Fruit fly (Drosophila melanogaster): Measurements from ENCODE around the gene Ssb-c31a.

Gene Ssb-c31a

dm6 chr2L:8162307-8163024 is 48.7 kb upstream of the Ssb-c31a start, which contains the start of gene Acbp1 (continued):
- peak; percentile 97 for TF ChIP-seq CG12769 (tag; optimal IDR thresholded peaks at IDR 0.05)
- TF ChIP-seq Dip2 (GFP tag; IDR thresholded peaks at IDR 0.05) = no peak
- peak; percentile 93 for TF ChIP-seq Hr3 (GFP tag; optimal IDR thresholded peaks at IDR 0.05)
- peak; percentile 80 for TF ChIP-seq CG17612 (GFP tag; IDR thresholded peaks at IDR 0.05)
- peak; percentile 70 for TF ChIP-seq CG5245 (GFP tag; optimal IDR thresholded peaks at IDR 0.05)
- TF ChIP-seq C15 (GFP tag; IDR thresholded peaks at IDR 0.05) = peak; percentile 90
- TF ChIP-seq CG8944 (GFP tag; optimal IDR thresholded peaks at IDR 0.05) = peak; percentile 95
- TF ChIP-seq CG11723 (GFP tag; optimal IDR thresholded peaks at IDR 0.05) = peak; percentile 96
- TF ChIP-seq mirr (GFP tag; optimal IDR thresholded peaks at IDR 0.05) = peak; percentile 97
- peak; percentile 98 for TF ChIP-seq grau (tag; optimal IDR thresholded peaks at IDR 0.05)
- TF ChIP-seq Dfd (GFP tag; optimal IDR thresholded peaks at IDR 0.05) = no peak
- peak; percentile 58 for TF ChIP-seq sima (GFP tag; optimal IDR thresholded peaks at IDR 0.05)
- TF ChIP-seq dan (GFP tag; IDR thresholded peaks at IDR 0.05) = no peak
- TF ChIP-seq Hmr (GFP tag; optimal IDR thresholded peaks at IDR 0.05) = peak; percentile 98
- TF ChIP-seq abd-A (tag; optimal IDR thresholded peaks at IDR 0.05) = peak; percentile 93
- peak; percentile 64 for TF ChIP-seq CG4360 (GFP tag; IDR thresholded peaks at IDR 0.05)
- TF ChIP-seq Chrac-16 (GFP tag; optimal IDR thresholded peaks at IDR 0.05) = peak; percentile 88
- TF ChIP-seq wdn (GFP tag; IDR thresholded peaks at IDR 0.05) = peak; percentile 86
- peak; percentile 95 for TF ChIP-seq dysf (GFP tag; IDR thresholded peaks at IDR 0.05)
- TF ChIP-seq corto (GFP tag; optimal IDR thresholded peaks at IDR 0.05) = peak; percentile 89
- TF ChIP-seq lola (GFP tag; optimal IDR thresholded peaks at IDR 0.05) = peak in 1 of 3 experiments; percentile 99
- TF ChIP-seq ken (GFP tag; IDR thresholded peaks at IDR 0.05) = peak; percentile 90
- peak; percentile 94 for TF ChIP-seq CG12744 (GFP tag; optimal IDR thresholded peaks at IDR 0.05)
- peak; percentile 92 for TF ChIP-seq Bdp1 (GFP tag; optimal IDR thresholded peaks at IDR 0.05)
- peak; percentile 91 for TF ChIP-seq dm (GFP tag; optimal IDR thresholded peaks at IDR 0.05)
- TF ChIP-seq NK7.1 (GFP tag; optimal IDR thresholded peaks at IDR 0.05) = peak; percentile 90
- peak; percentile 76 for TF ChIP-seq H2.0 (GFP tag; IDR thresholded peaks at IDR 0.05)
- peak; percentile 88 for TF ChIP-seq CG4854 (GFP tag; optimal IDR thresholded peaks at IDR 0.05)
- peak; percentile 57; the same call in 2 of the 3 replicates for TF ChIP-seq jigr1 (GFP tag; IDR thresholded peaks at IDR 0.05)
- peak; percentile 93 for TF ChIP-seq CG7745 (tag; optimal IDR thresholded peaks at IDR 0.05)
- peak; percentile 62 for TF ChIP-seq Sry-β (GFP tag; optimal IDR thresholded peaks at IDR 0.05)
- peak; percentile 91 for TF ChIP-seq slp2 (GFP tag; optimal IDR thresholded peaks at IDR 0.05)
- peak; percentile 4; the same call in 1 of the 2 replicates for TF ChIP-seq Ravus (GFP tag; IDR thresholded peaks at IDR 0.05)
- peak; percentile 93 to 94 for TF ChIP-seq Pdp1 (GFP tag; optimal IDR thresholded peaks at IDR 0.05)
- TF ChIP-seq CG3163 (GFP tag; optimal IDR thresholded peaks at IDR 0.05) = peak; percentile 86
- peak; percentile 81 for TF ChIP-seq da (GFP tag; optimal IDR thresholded peaks at IDR 0.05)
- TF ChIP-seq CG6272 (GFP tag; IDR thresholded peaks at IDR 0.05) = peak; percentile 91
- TF ChIP-seq Dll (GFP tag; IDR thresholded peaks at IDR 0.05; ENCODE audit: partially characterized antibody) = peak; percentile 86
- TF ChIP-seq ro (GFP tag; IDR thresholded peaks at IDR 0.05) = peak; percentile 77; the same call in 1 of the 2 replicates
- peak; percentile 90 for TF ChIP-seq Dbx (GFP tag; IDR thresholded peaks at IDR 0.05)
- TF ChIP-seq gce (GFP tag; IDR thresholded peaks at IDR 0.05) = peak; percentile 89
- TF ChIP-seq ap (GFP tag; IDR thresholded peaks at IDR 0.05) = peak; percentile 78
- TF ChIP-seq chm (GFP tag; IDR thresholded peaks at IDR 0.05) = peak; percentile 91
- TF ChIP-seq CG10366 (GFP tag; IDR thresholded peaks at IDR 0.05) = peak; percentile 78
- peak; percentile 99 for TF ChIP-seq CG10979 (tag; optimal IDR thresholded peaks at IDR 0.05)
- TF ChIP-seq gt (GFP tag; IDR thresholded peaks at IDR 0.05) = peak; percentile 68
- peak; percentile 91 for TF ChIP-seq ac (GFP tag; optimal IDR thresholded peaks at IDR 0.05)
- TF ChIP-seq CG7928 (GFP tag; optimal IDR thresholded peaks at IDR 0.05) = peak; percentile 73
- peak; percentile 81 for TF ChIP-seq CG17328 (GFP tag; IDR thresholded peaks at IDR 0.05)
- TF ChIP-seq wor (GFP tag; IDR thresholded peaks at IDR 0.05) = peak; percentile 68
- no peak for TF ChIP-seq Hr39 (optimal IDR thresholded peaks at IDR 0.05)

All from whole organism, embryonic.